Fruit fly (Drosophila melanogaster): Measurements from ENCODE around the gene SWIP.

Gene SWIP

dm6 chrX:16297618-16298017 is 15.9 kb upstream of the SWIP start, which contains the start of gene ERp44:
Gene ERp44 (minus strand): TSS chrX:16297718.
- TF ChIP-seq ovo (GFP tag; optimal IDR thresholded peaks at IDR 0.05) (no peak), CG1620 (GFP tag; optimal IDR thresholded peaks at IDR 0.05) (no peak), Clk (GFP tag; optimal IDR thresholded peaks at IDR 0.05) (no peak), Mnt (GFP tag; optimal IDR thresholded peaks at IDR 0.05) (no peak), cnc (optimal IDR thresholded peaks at IDR 0.05) (no peak), Hr96 (GFP tag; optimal IDR thresholded peaks at IDR 0.05) (no peak), bab1 (GFP tag; optimal IDR thresholded peaks at IDR 0.05) (no peak), kay (GFP tag; ENCODE audit: borderline replicate concordance) (no peak), CG14711 (tag; optimal IDR thresholded peaks at IDR 0.05) (no peak), CG33017 (tag; optimal IDR thresholded peaks at IDR 0.05) (no peak), cic (GFP tag; optimal IDR thresholded peaks at IDR 0.05) (no peak), CG12768 (GFP tag; optimal IDR thresholded peaks at IDR 0.05) (no peak)

- TF ChIP-seq CG12768 (GFP tag; optimal IDR thresholded peaks at IDR 0.05) = no peak
- peak; percentile 5 for TF ChIP-seq CG14711 (tag; optimal IDR thresholded peaks at IDR 0.05)
These were observed 9.9 kb upstream of the SWIP start, which contains the start of gene CG3679 for dm6 chrX:16303636-16304035. Gene CG3679 (plus strand): TSS chrX:16303870.

- no peak for TF ChIP-seq CG7045 (GFP tag; optimal IDR thresholded peaks at IDR 0.05)
- TF ChIP-seq CG7101 (tag; optimal IDR thresholded peaks at IDR 0.05) = no peak
- TF ChIP-seq tj (GFP tag; optimal IDR thresholded peaks at IDR 0.05) = no peak
- TF ChIP-seq CG14711 (tag; optimal IDR thresholded peaks at IDR 0.05) = no peak
- no peak for TF ChIP-seq kay (GFP tag; ENCODE audit: borderline replicate concordance)
- TF ChIP-seq CG5204 (GFP tag; optimal IDR thresholded peaks at IDR 0.05) = no peak
These were observed 5.1 kb upstream of the SWIP start, which contains the start of gene Had1 for dm6 chrX:16308310-16308918. Gene Had1 (minus strand): TSS chrX:16308667.

- TF ChIP-seq CG12768 (GFP tag; optimal IDR thresholded peaks at IDR 0.05) (no peak), tj (GFP tag; optimal IDR thresholded peaks at IDR 0.05) (peak; percentile 47), cic (GFP tag; optimal IDR thresholded peaks at IDR 0.05) (peak; percentile 71), kay (GFP tag; ENCODE audit: borderline replicate concordance) (peak; percentile 87), CG5204 (GFP tag; optimal IDR thresholded peaks at IDR 0.05) (no peak)
These were observed 4.6 kb upstream of the SWIP start for dm6 chrX:16308953-16309352.

- TF ChIP-seq CG11617 (GFP tag; optimal IDR thresholded peaks at IDR 0.05) (no peak), CG12768 (GFP tag; optimal IDR thresholded peaks at IDR 0.05) (no peak), Mnt (GFP tag; optimal IDR thresholded peaks at IDR 0.05) (no peak), bab1 (GFP tag; optimal IDR thresholded peaks at IDR 0.05) (no peak), kay (GFP tag; ENCODE audit: borderline replicate concordance) (no peak), cic (GFP tag; optimal IDR thresholded peaks at IDR 0.05) (no peak), Hr96 (GFP tag; optimal IDR thresholded peaks at IDR 0.05) (no peak), CG33017 (tag; optimal IDR thresholded peaks at IDR 0.05) (no peak), CG14711 (tag; optimal IDR thresholded peaks at IDR 0.05) (no peak)
These were observed 3.7 kb upstream of the SWIP start for dm6 chrX:16309764-16310163.

- TF ChIP-seq Hr96 (GFP tag; optimal IDR thresholded peaks at IDR 0.05) (no peak), Crg-1 (GFP tag; optimal IDR thresholded peaks at IDR 0.05) (peak; percentile 27), Mnt (GFP tag; optimal IDR thresholded peaks at IDR 0.05) (peak; percentile 94), cic (GFP tag; optimal IDR thresholded peaks at IDR 0.05) (peak; percentile 78), Clk (GFP tag; optimal IDR thresholded peaks at IDR 0.05) (no peak), CG33017 (tag; optimal IDR thresholded peaks at IDR 0.05) (no peak), CG7101 (tag; optimal IDR thresholded peaks at IDR 0.05) (peak; percentile 28), pad (GFP tag; optimal IDR thresholded peaks at IDR 0.05) (peak; percentile 37), CG14711 (tag; optimal IDR thresholded peaks at IDR 0.05) (no peak), CG5204 (GFP tag; optimal IDR thresholded peaks at IDR 0.05) (no peak), CG1620 (GFP tag; optimal IDR thresholded peaks at IDR 0.05) (no peak), tj (GFP tag; optimal IDR thresholded peaks at IDR 0.05) (peak; percentile 65), CG12768 (GFP tag; optimal IDR thresholded peaks at IDR 0.05) (no peak), bab1 (GFP tag; optimal IDR thresholded peaks at IDR 0.05) (no peak), cnc (optimal IDR thresholded peaks at IDR 0.05) (no peak), CG7045 (GFP tag; optimal IDR thresholded peaks at IDR 0.05) (no peak), CG11617 (GFP tag; optimal IDR thresholded peaks at IDR 0.05) (no peak), ovo (GFP tag; optimal IDR thresholded peaks at IDR 0.05) (peak; percentile 85), kay (GFP tag; ENCODE audit: borderline replicate concordance) (no peak)
These were observed 5.5 kb downstream of the SWIP start for dm6 chrX:16318858-16319557.

- no peak for TF ChIP-seq pad (GFP tag; optimal IDR thresholded peaks at IDR 0.05)
- TF ChIP-seq tj (GFP tag; optimal IDR thresholded peaks at IDR 0.05) = no peak
- TF ChIP-seq CG1620 (GFP tag; optimal IDR thresholded peaks at IDR 0.05) = no peak
- TF ChIP-seq CG14711 (tag; optimal IDR thresholded peaks at IDR 0.05) = no peak
- TF ChIP-seq Mnt (GFP tag; optimal IDR thresholded peaks at IDR 0.05) = no peak
- peak in 1 of 2 experiments; percentile 56 for TF ChIP-seq cnc (optimal IDR thresholded peaks at IDR 0.05)
- no peak for TF ChIP-seq CG11617 (GFP tag; optimal IDR thresholded peaks at IDR 0.05)
- TF ChIP-seq kay (GFP tag; ENCODE audit: borderline replicate concordance) = peak; percentile 86
- no peak for TF ChIP-seq CG12768 (GFP tag; optimal IDR thresholded peaks at IDR 0.05)
- no peak for TF ChIP-seq CG7045 (GFP tag; optimal IDR thresholded peaks at IDR 0.05)
- TF ChIP-seq bab1 (GFP tag; optimal IDR thresholded peaks at IDR 0.05) = no peak
- no peak for TF ChIP-seq Clk (GFP tag; optimal IDR thresholded peaks at IDR 0.05)
- no peak for TF ChIP-seq toe (GFP tag; optimal IDR thresholded peaks at IDR 0.05)
- no peak for TF ChIP-seq Hr96 (GFP tag; optimal IDR thresholded peaks at IDR 0.05)
These were observed 6.0 kb downstream of the SWIP start for dm6 chrX:16319558-16319924.

Data from whole organism, adult.